Worm (Caenorhabditis elegans) whole organism, L2 larva: ENCODE measurements around the gene ZK813.4.

Experiments
- C34F6.9 ChIP-seq: fragments of 150-350 bp; optimal IDR thresholded peaks from 2 replicates; lab custom pipeline; 2014; ENCODE audit warnings: missing biosample characterization, missing genetic modification characterization
- F13H6.1 ChIP-seq: sonication (generic microtip); optimal IDR thresholded peaks from 2 replicates; lab custom pipeline; 2016; ENCODE audit warnings: missing genetic modification characterization, missing compliant biosample characterization
- R02D3.7 ChIP-seq: fragments of 150-350 bp; optimal IDR thresholded peaks from 2 replicates; lab custom pipeline; 2014; ENCODE audit warnings: missing biosample characterization, missing genetic modification characterization
- Y55F3AM.14 ChIP-seq: fragments of 200-800 bp; sonication (Bioruptor generic); optimal IDR thresholded peaks from 2 replicates; lab custom pipeline; 2018; ENCODE audit warnings: mild to moderate bottlenecking, missing genetic modification characterization, missing compliant biosample characterization
- ZK546.5 ChIP-seq: sonication (generic microtip); optimal IDR thresholded peaks from 2 replicates; lab custom pipeline; 2017; ENCODE audit warnings: missing biosample characterization, missing genetic modification characterization
- alr-1 ChIP-seq: fragments of 150-350 bp; optimal IDR thresholded peaks from 2 replicates; lab custom pipeline; 2014; ENCODE audit warnings: missing biosample characterization, missing genetic modification characterization
- aly-2 ChIP-seq: fragments of 150-350 bp; optimal IDR thresholded peaks from 2 replicates; lab custom pipeline; 2014; ENCODE audit warnings: missing biosample characterization, missing genetic modification characterization
- ama-1 ChIP-seq: fragments of 150-350 bp; optimal IDR thresholded peaks from 2 replicates; lab custom pipeline; 2018; ENCODE audit warnings: inconsistent platforms
- crh-2 ChIP-seq: sonication (generic microtip); optimal IDR thresholded peaks from 2 replicates; lab custom pipeline; 2017; ENCODE audit warnings: missing biosample characterization, missing genetic modification characterization
- egl-27 ChIP-seq: sonication (generic microtip); optimal IDR thresholded peaks from 3 replicates; lab custom pipeline; 2017; ENCODE audit warnings: missing biosample characterization, missing genetic modification reagents, missing genetic modification characterization
- elt-1 ChIP-seq: fragments of 150-350 bp; optimal IDR thresholded peaks from 2 replicates; lab custom pipeline; 2014; ENCODE audit warnings: missing biosample characterization, missing genetic modification characterization
- elt-3 ChIP-seq: sonication (generic microtip); optimal IDR thresholded peaks from 2 replicates; lab custom pipeline; 2017; ENCODE audit warnings: missing biosample characterization, missing genetic modification characterization
- lin-11 ChIP-seq: fragments of 150-350 bp; sonication (generic microtip); optimal IDR thresholded peaks from 2 replicates; lab custom pipeline; 2014; ENCODE audit warnings: missing biosample characterization, missing genetic modification characterization, inconsistent platforms, mixed read lengths
- lin-39 ChIP-seq: fragments of 150-350 bp; optimal IDR thresholded peaks from 2 replicates; lab custom pipeline; 2014; ENCODE audit warnings: missing biosample characterization, missing genetic modification reagents, missing genetic modification characterization
- lsy-2 ChIP-seq, 2 experiments: fragments of 150-350 bp in 1 of 2; sonication (generic microtip) in 1 of 2; optimal IDR thresholded peaks; 2 replicates each; lab custom pipeline; 2014 to 2017; ENCODE audit warnings: missing biosample characterization in 2 of 2, missing genetic modification characterization in 2 of 2
- mab-5 ChIP-seq: fragments of 150-350 bp; optimal IDR thresholded peaks from 2 replicates; lab custom pipeline; 2014; ENCODE audit warnings: missing biosample characterization, missing genetic modification characterization
- mbf-1 ChIP-seq: sonication (generic microtip); optimal IDR thresholded peaks from 2 replicates; lab custom pipeline; 2017; ENCODE audit warnings: missing biosample characterization, missing genetic modification characterization
- mdl-1 ChIP-seq, 2 experiments: fragments of 150-350 bp in 1 of 2; sonication (generic microtip) in 1 of 2; optimal IDR thresholded peaks; 2 replicates each; lab custom pipeline; 2017; ENCODE audit warnings: missing biosample characterization in 2 of 2, missing genetic modification characterization in 2 of 2
- nhr-10 ChIP-seq: sonication (generic microtip); optimal IDR thresholded peaks from 2 replicates; lab custom pipeline; 2017; ENCODE audit warnings: missing biosample characterization, missing genetic modification characterization
- nhr-11 ChIP-seq: fragments of 150-350 bp; optimal IDR thresholded peaks from 2 replicates; lab custom pipeline; 2014; ENCODE audit warnings: missing biosample characterization, missing genetic modification characterization
- nhr-129 ChIP-seq: fragments of 150-350 bp; optimal IDR thresholded peaks from 2 replicates; lab custom pipeline; 2014; ENCODE audit warnings: missing biosample characterization, missing genetic modification characterization
- nhr-21 ChIP-seq: fragments of 150-350 bp; optimal IDR thresholded peaks from 2 replicates; lab custom pipeline; 2014; ENCODE audit warnings: missing biosample characterization, missing genetic modification characterization
- nhr-23 ChIP-seq: fragments of 150-350 bp; optimal IDR thresholded peaks from 2 replicates; lab custom pipeline; 2014; ENCODE audit warnings: missing biosample characterization, missing genetic modification reagents, missing genetic modification characterization
- nhr-25 ChIP-seq: fragments of 150-350 bp; sonication (generic microtip); optimal IDR thresholded peaks from 3 replicates; lab custom pipeline; 2014; ENCODE audit warnings: missing biosample characterization, missing genetic modification characterization
- nhr-6 ChIP-seq: fragments of 150-350 bp; optimal IDR thresholded peaks from 2 replicates; lab custom pipeline; 2014; ENCODE audit warnings: missing biosample characterization, missing genetic modification characterization
- nhr-77 ChIP-seq: fragments of 150-350 bp; optimal IDR thresholded peaks from 2 replicates; lab custom pipeline; 2014; ENCODE audit warnings: missing biosample characterization, missing genetic modification characterization
- peb-1 ChIP-seq: fragments of 150-350 bp; optimal IDR thresholded peaks from 2 replicates; lab custom pipeline; 2014; ENCODE audit warnings: missing biosample characterization, missing genetic modification characterization
- sem-4 ChIP-seq: fragments of 150-350 bp; optimal IDR thresholded peaks from 2 replicates; lab custom pipeline; 2014; ENCODE audit warnings: missing biosample characterization, missing genetic modification reagents, missing genetic modification characterization
- skn-1 ChIP-seq: sonication (generic microtip); optimal IDR thresholded peaks from 2 replicates; lab custom pipeline; 2017; ENCODE audit warnings: missing biosample characterization, missing genetic modification characterization
- sma-3 ChIP-seq: sonication (generic microtip); optimal IDR thresholded peaks from 2 replicates; lab custom pipeline; 2016; ENCODE audit warnings: missing genetic modification reagents, missing genetic modification characterization, missing compliant biosample characterization
- sma-9 ChIP-seq, 2 experiments: fragments of 150-350 bp in 1 of 2; sonication (generic microtip) in 1 of 2; optimal IDR thresholded peaks; 2 replicates each; lab custom pipeline; 2014 to 2016; ENCODE audit warnings: missing genetic modification characterization in 2 of 2, mild to moderate bottlenecking in 1 of 2, missing biosample characterization in 1 of 2, missing compliant biosample characterization in 1 of 2, missing genetic modification reagents in 1 of 2, moderate library complexity in 1 of 2
- snpc-4 ChIP-seq: fragments of 150-350 bp; optimal IDR thresholded peaks from 2 replicates; lab custom pipeline; 2014; ENCODE audit warnings: missing biosample characterization, missing genetic modification characterization
- unc-39 ChIP-seq: fragments of 150-350 bp; optimal IDR thresholded peaks from 2 replicates; lab custom pipeline; 2014; ENCODE audit warnings: missing biosample characterization, missing genetic modification characterization
- unc-55 ChIP-seq: fragments of 150-350 bp; sonication (generic microtip); optimal IDR thresholded peaks from 3 replicates; lab custom pipeline; 2014; ENCODE audit warnings: missing biosample characterization, missing genetic modification reagents, missing genetic modification characterization
- zag-1 ChIP-seq: fragments of 150-350 bp; optimal IDR thresholded peaks from 2 replicates; lab custom pipeline; 2014; ENCODE audit warnings: missing biosample characterization, missing genetic modification characterization
- ztf-1 ChIP-seq: fragments of 200-800 bp; sonication (Bioruptor generic); conservative IDR thresholded peaks from 2 replicates; pipeline ENCODE4 v1.3.6; 2022; ENCODE audit warnings: missing genetic modification characterization, missing compliant biosample characterization
- ztf-11 ChIP-seq: sonication (generic microtip); optimal IDR thresholded peaks from 2 replicates; lab custom pipeline; 2017; ENCODE audit warnings: missing biosample characterization, missing genetic modification characterization
- ztf-4 ChIP-seq: fragments of 150-350 bp; optimal IDR thresholded peaks from 2 replicates; lab custom pipeline; 2014; ENCODE audit warnings: missing biosample characterization, missing genetic modification characterization

ZK813.4 gene

ce11 chrX:3451122-3451521 is 21.2 kb upstream of the ZK813.4 start, which contains the start of gene ZK813.5:
Gene ZK813.5 (minus strand): TSS chrX:3451222.
- TF ChIP-seq nhr-21: no peak
- TF ChIP-seq nhr-77 (tag; lab: Kevin White, UChicago): no peak
- TF ChIP-seq snpc-4: no peak
- TF ChIP-seq peb-1 (tag; lab: Kevin White, UChicago): no peak
- TF ChIP-seq skn-1 (tag; lab: Kevin White, UChicago): no peak
- TF ChIP-seq lin-39: no peak

- TF ChIP-seq aly-2 (no peak), nhr-11 (tag; lab: Kevin White, UChicago) (no peak), ztf-4 (tag; lab: Kevin White, UChicago) (no peak), alr-1 (tag; lab: Kevin White, UChicago) (no peak), ama-1 (lab: Kevin White, UChicago) (no peak), ztf-11 (tag; lab: Kevin White, UChicago) (no peak), nhr-77 (tag; lab: Kevin White, UChicago) (no peak), elt-1 (tag; lab: Kevin White, UChicago) (no peak), unc-55 (GFP tag; lab: Kevin White, UChicago) (no peak), peb-1 (tag; lab: Kevin White, UChicago) (no peak), zag-1 (tag; lab: Kevin White, UChicago) (no peak), nhr-23 (tag; lab: Kevin White, UChicago) (no peak), sma-9 (GFP tag; optimal IDR thresholded peaks at IDR 0.05; lab: Kevin White, UChicago) (no peak), sma-9 (tag; optimal IDR thresholded peaks at IDR 0.05; lab: Kevin White, UChicago) (no peak), lsy-2 (tag; optimal IDR thresholded peaks at IDR 0.05; lab: Kevin White, UChicago) (no peak), nhr-10 (tag; lab: Kevin White, UChicago) (no peak), crh-2 (tag; lab: Kevin White, UChicago) (no peak)
Measured at ce11 chrX:3446011-3446410, 16.1 kb upstream of the ZK813.4 start, which contains the start of gene ZK813.1. Gene ZK813.1 (plus strand): TSS chrX:3446311.

ce11 chrX:3444514-3444913 is 14.6 kb upstream of the ZK813.4 start, which contains the start of gene ZK813.7:
Gene ZK813.7 (plus strand): TSS chrX:3444814.
- TF ChIP-seq R02D3.7 (tag; lab: Kevin White, UChicago) (no peak), ZK546.5 (tag; lab: Kevin White, UChicago) (no peak), sma-3 (GFP tag; lab: Kevin White, UChicago) (no peak), alr-1 (tag; lab: Kevin White, UChicago) (no peak), elt-3 (no peak), skn-1 (tag; lab: Kevin White, UChicago) (no peak), mdl-1 (tag; optimal IDR thresholded peaks at IDR 0.05; lab: Kevin White, UChicago) (no peak), elt-1 (tag; lab: Kevin White, UChicago) (no peak), crh-2 (tag; lab: Kevin White, UChicago) (no peak), mbf-1 (tag; lab: Kevin White, UChicago) (no peak), ztf-1 (GFP tag; lab: Robert Waterston, UW) (no peak), C34F6.9 (no peak), lin-11 (tag; lab: Kevin White, UChicago) (no peak), zag-1 (tag; lab: Kevin White, UChicago) (no peak), ztf-4 (tag; lab: Kevin White, UChicago) (no peak), egl-27 (no peak), mab-5 (tag; lab: Kevin White, UChicago) (no peak), nhr-6 (no peak), nhr-77 (tag; lab: Kevin White, UChicago) (no peak)

- TF ChIP-seq mbf-1 (tag; lab: Kevin White, UChicago): no peak
- no peak for TF ChIP-seq nhr-25
- no peak for TF ChIP-seq nhr-23 (tag; lab: Kevin White, UChicago)
- no peak for TF ChIP-seq lin-11 (tag; lab: Kevin White, UChicago)
- no peak for TF ChIP-seq nhr-11 (tag; lab: Kevin White, UChicago)
- TF ChIP-seq unc-39 (tag; lab: Kevin White, UChicago): no peak
- TF ChIP-seq Y55F3AM.14 (GFP tag; lab: Kevin White, UChicago): no peak
- no peak for TF ChIP-seq skn-1 (tag; lab: Kevin White, UChicago)
- TF ChIP-seq elt-1 (tag; lab: Kevin White, UChicago): no peak
- TF ChIP-seq mdl-1 (tag; optimal IDR thresholded peaks at IDR 0.05; lab: Kevin White, UChicago): no peak
- TF ChIP-seq R02D3.7 (tag; lab: Kevin White, UChicago): no peak
- no peak for TF ChIP-seq ztf-11 (tag; lab: Kevin White, UChicago)
- TF ChIP-seq zag-1 (tag; lab: Kevin White, UChicago): no peak
- TF ChIP-seq nhr-129: no peak
- no peak for TF ChIP-seq peb-1 (tag; lab: Kevin White, UChicago)
- TF ChIP-seq nhr-77 (tag; lab: Kevin White, UChicago): no peak
- no peak for TF ChIP-seq F13H6.1 (tag; lab: Kevin White, UChicago)
- no peak for TF ChIP-seq sem-4 (tag; lab: Kevin White, UChicago)
- TF ChIP-seq aly-2: no peak
Measured at ce11 chrX:3443526-3443925, 13.6 kb upstream of the ZK813.4 start, which contains the start of gene ZK813.2. Gene ZK813.2 (plus strand): TSS chrX:3443826.
